Worm (Caenorhabditis elegans): Measurements from ENCODE around the gene F20D1.22.
A peak's percentile ranks its signal among the peaks of the same experiment; 100 is the strongest.

F20D1.22 gene

DNA sequence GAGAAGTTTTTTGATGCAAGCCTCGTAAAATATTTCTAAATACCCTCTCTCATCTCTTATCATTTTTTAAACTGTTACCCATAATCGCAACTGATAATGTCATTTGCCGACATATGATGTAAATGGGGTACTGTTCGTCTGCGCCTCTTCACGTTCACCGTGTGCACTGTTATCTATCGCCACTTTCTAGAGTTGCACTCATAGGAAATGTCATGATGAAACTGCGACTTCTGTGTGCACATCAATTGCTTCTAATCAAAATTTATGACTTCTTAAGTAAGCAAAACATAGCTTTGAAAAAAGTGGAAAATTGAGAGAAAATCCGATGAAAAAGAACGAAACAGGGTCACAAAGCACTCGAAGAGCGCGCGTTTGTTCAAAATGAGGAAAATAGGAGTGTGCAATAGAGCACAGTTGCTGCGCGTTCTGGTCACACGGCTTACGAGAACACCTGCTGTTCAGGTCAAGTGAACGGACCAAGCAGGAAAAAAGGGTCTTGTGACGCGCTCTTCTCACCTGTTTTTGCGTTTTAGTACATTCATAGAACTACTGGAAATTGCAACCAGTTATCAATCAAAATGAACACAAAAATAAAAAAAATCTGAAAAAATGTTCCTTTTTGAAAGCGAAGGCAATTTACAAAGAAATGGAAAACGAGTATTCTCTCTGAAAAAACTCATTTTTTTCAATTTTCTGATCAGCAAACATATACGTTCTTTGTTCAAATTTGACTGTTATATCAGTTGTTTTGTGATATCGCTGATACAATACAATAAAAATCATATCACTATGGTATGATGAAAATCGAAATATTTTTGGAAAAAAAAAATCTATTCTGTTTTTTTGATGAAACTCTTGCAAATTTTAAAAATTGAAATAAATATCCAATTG lies 19.9 kb upstream of the F20D1.22 start (continued):
- TF ChIP-seq hmg-1.1 (GFP tag; IDR thresholded peaks at IDR 0.05) (0 out of 2 replicates have a peak, but pooled peaks have one; percentile 38), php-3 (GFP tag; IDR thresholded peaks at IDR 0.05) (peak; percentile 81; the same call in 1 of the 2 replicates)

DNA sequence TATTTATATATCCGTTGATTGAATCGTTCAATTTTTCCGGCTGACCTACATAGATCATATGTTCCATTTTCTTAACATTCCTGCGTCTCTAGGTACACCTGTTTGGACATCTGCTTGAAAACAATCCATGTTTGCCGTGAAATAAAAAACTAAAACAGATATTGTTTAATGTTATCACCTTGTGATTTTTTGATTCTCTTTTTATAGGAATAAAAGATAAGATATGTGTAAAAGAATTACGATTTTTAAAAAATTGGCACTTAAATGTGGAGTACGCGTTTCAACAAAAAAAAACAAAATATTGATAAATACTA lies 19.3 kb upstream of the F20D1.22 start:
- TF ChIP-seq daf-16 (GFP tag; optimal IDR thresholded peaks at IDR 0.05) (no peak), daf-16 (tag; optimal IDR thresholded peaks at IDR 0.05) (peak; percentile 46), hlh-30 (tag; optimal IDR thresholded peaks at IDR 0.05; ENCODE audit: insufficient read depth) (peak; percentile 85), dmd-8 (GFP tag; IDR thresholded peaks at IDR 0.05) (no peak), nhr-28 (tag; optimal IDR thresholded peaks at IDR 0.05) (peak; percentile 9), dve-1 (tag; optimal IDR thresholded peaks at IDR 0.05; ENCODE audit: insufficient read depth) (peak; percentile 1)

ce11 chrX:14951797-14952196 lies 14.8 kb upstream of the F20D1.22 start:
- TF ChIP-seq snpc-1.2 (GFP tag; IDR thresholded peaks at IDR 0.05): peak; percentile 54; the same call in 1 of the 2 replicates
- TF ChIP-seq T20F7.1 (GFP tag; optimal IDR thresholded peaks at IDR 0.05): no peak

ce11 chrX:14954548-14954947 lies 12.1 kb upstream of the F20D1.22 start, which contains the start of gene pag-3:
Gene pag-3, minus strand, starts transcription at chrX:14954648.
- TF ChIP-seq unc-62 (GFP tag; optimal IDR thresholded peaks at IDR 0.05 in 1 of 2) (peak in 1 of 2 experiments; percentile 23), unc-62 (tag; optimal IDR thresholded peaks at IDR 0.05) (no peak), lim-7 (GFP tag; IDR thresholded peaks at IDR 0.05) (no peak)

ce11 chrX:14957176-14957575 lies 9.4 kb upstream of the F20D1.22 start:
- TF ChIP-seq mxl-3 (GFP tag; optimal IDR thresholded peaks at IDR 0.05) (no peak), unc-62 (GFP tag; optimal IDR thresholded peaks at IDR 0.05 in 1 of 2) (peak in 1 of 2 experiments; percentile 84), unc-62 (tag; optimal IDR thresholded peaks at IDR 0.05) (no peak), lsy-2 (tag; optimal IDR thresholded peaks at IDR 0.05) (no peak), lin-1 (GFP tag; IDR thresholded peaks at IDR 0.05) (no peak), zip-11 (GFP tag; IDR thresholded peaks at IDR 0.05) (no peak)

ce11 chrX:14958401-14958800 lies 8.2 kb upstream of the F20D1.22 start:
- TF ChIP-seq unc-62 (GFP tag; optimal IDR thresholded peaks at IDR 0.05 in 1 of 2): peak in 1 of 2 experiments; percentile 97
- no peak for TF ChIP-seq unc-62 (tag; optimal IDR thresholded peaks at IDR 0.05)
- TF ChIP-seq hlh-30 (tag; optimal IDR thresholded peaks at IDR 0.05; ENCODE audit: insufficient read depth): no peak
- TF ChIP-seq daf-16 (GFP tag; optimal IDR thresholded peaks at IDR 0.05): no peak
- no peak for TF ChIP-seq daf-16 (tag; optimal IDR thresholded peaks at IDR 0.05)
- no peak for TF ChIP-seq Y5F2A.4 (GFP tag; optimal IDR thresholded peaks at IDR 0.05)
- TF ChIP-seq nhr-10 (tag; optimal IDR thresholded peaks at IDR 0.05): no peak
- TF ChIP-seq mep-1 (tag; optimal IDR thresholded peaks at IDR 0.05): no peak
- no peak for TF ChIP-seq aly-2 (tag; optimal IDR thresholded peaks at IDR 0.05)

ce11 chrX:14959393-14960073 lies 7.1 kb upstream of the F20D1.22 start:
- TF ChIP-seq Y48G9A.11 (GFP tag; IDR thresholded peaks at IDR 0.05): no peak
- no peak for TF ChIP-seq T26A8.4 (GFP tag; IDR thresholded peaks at IDR 0.05)
- peak in 1 of 2 experiments; percentile 67 for TF ChIP-seq unc-62 (GFP tag; optimal IDR thresholded peaks at IDR 0.05 in 1 of 2)
- no peak for TF ChIP-seq unc-62 (tag; optimal IDR thresholded peaks at IDR 0.05)
- TF ChIP-seq vab-7 (GFP tag; IDR thresholded peaks at IDR 0.05): no peak

Measured in whole organism, L4 larva.